Fruit fly (Drosophila melanogaster): ENCODE results near the gene Tbc1d8-9.

Gene Tbc1d8-9

DNA sequence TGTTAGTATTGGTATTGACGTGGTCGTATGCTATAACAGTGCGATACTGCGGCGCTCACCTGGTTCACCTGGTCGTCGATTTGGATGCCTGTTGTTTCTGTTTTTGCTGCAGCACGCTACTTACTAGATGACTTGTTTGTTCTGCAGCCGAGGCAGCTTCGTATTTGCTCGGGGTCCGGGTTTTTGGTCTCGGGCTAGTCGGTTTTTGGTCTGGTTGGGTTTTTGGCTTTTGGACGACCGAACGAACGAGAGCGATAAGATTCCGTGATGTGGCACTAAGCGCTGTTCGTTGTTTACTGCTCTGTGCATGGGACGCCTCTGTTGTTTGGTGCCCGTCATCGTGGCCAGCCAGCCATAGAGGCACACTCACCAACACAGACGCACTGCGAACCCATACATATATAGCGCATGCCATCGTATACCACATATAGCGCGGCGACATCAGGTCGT, 5.5 kb upstream of the Tbc1d8-9 start, which contains the start of gene ebd2 (continued):
- no peak for TF ChIP-seq en (GFP tag; optimal IDR thresholded peaks at IDR 0.05)
- TF ChIP-seq Scr (GFP tag; IDR thresholded peaks at IDR 0.05; ENCODE audit: partially characterized antibody), result 0 out of 2 replicates have a peak, but pooled peaks have one; percentile 21
- no peak for TF ChIP-seq eve (GFP tag; optimal IDR thresholded peaks at IDR 0.05)
- no peak for TF ChIP-seq CG12104 (GFP tag; optimal IDR thresholded peaks at IDR 0.05)
- TF ChIP-seq CG4360 (GFP tag; IDR thresholded peaks at IDR 0.05), result no peak
- TF ChIP-seq Hr51 (GFP tag; optimal IDR thresholded peaks at IDR 0.05), result no peak
- no peak for TF ChIP-seq HLH54F (GFP tag; optimal IDR thresholded peaks at IDR 0.05)
- peak; percentile 31; the same call in 1 of the 2 replicates for TF ChIP-seq CG32532 (GFP tag; IDR thresholded peaks at IDR 0.05)
- no peak for TF ChIP-seq CG14860 (GFP tag; IDR thresholded peaks at IDR 0.05; ENCODE audit: partially characterized antibody)
- TF ChIP-seq Sin3A (optimal IDR thresholded peaks at IDR 0.05), result no peak
- TF ChIP-seq CG9727 (GFP tag; optimal IDR thresholded peaks at IDR 0.05), result peak; percentile 8
- no peak for TF ChIP-seq gsb-n (tag; optimal IDR thresholded peaks at IDR 0.05)
- TF ChIP-seq slbo (GFP tag; IDR thresholded peaks at IDR 0.05), result no peak
- TF ChIP-seq CG3065 (GFP tag; optimal IDR thresholded peaks at IDR 0.05), result no peak
- peak; percentile 67 for TF ChIP-seq CG15514 (GFP tag; optimal IDR thresholded peaks at IDR 0.05)
- no peak for TF ChIP-seq CG6689 (GFP tag; IDR thresholded peaks at IDR 0.05)
- no peak for TF ChIP-seq CG7271 (tag; optimal IDR thresholded peaks at IDR 0.05)
- TF ChIP-seq CG12942 (GFP tag; optimal IDR thresholded peaks at IDR 0.05), result no peak
- TF ChIP-seq Usf (GFP tag; optimal IDR thresholded peaks at IDR 0.05), result no peak
- no peak for TF ChIP-seq CG10147 (GFP tag; optimal IDR thresholded peaks at IDR 0.05)
- TF ChIP-seq CG31441 (GFP tag; IDR thresholded peaks at IDR 0.05), result no peak
- peak; percentile 1 for TF ChIP-seq CG11723 (GFP tag; optimal IDR thresholded peaks at IDR 0.05)
- no peak for TF ChIP-seq CG4328 (GFP tag; optimal IDR thresholded peaks at IDR 0.05)
- no peak for TF ChIP-seq corto (GFP tag; optimal IDR thresholded peaks at IDR 0.05)
- TF ChIP-seq CG17612 (GFP tag; IDR thresholded peaks at IDR 0.05), result no peak
- no peak for TF ChIP-seq CG17829 (tag; optimal IDR thresholded peaks at IDR 0.05)
- no peak for TF ChIP-seq tx (GFP tag; optimal IDR thresholded peaks at IDR 0.05)
- no peak for TF ChIP-seq CG8281 (tag; optimal IDR thresholded peaks at IDR 0.05)
- TF ChIP-seq crol (GFP tag; IDR thresholded peaks at IDR 0.05), result no peak
- TF ChIP-seq CG4617 (GFP tag; optimal IDR thresholded peaks at IDR 0.05; ENCODE audit: borderline replicate concordance), result no peak
- peak; percentile 41 for TF ChIP-seq CG12769 (tag; optimal IDR thresholded peaks at IDR 0.05)
- no peak for TF ChIP-seq lilli (GFP tag; optimal IDR thresholded peaks at IDR 0.05)
- no peak for TF ChIP-seq CG11456 (GFP tag; IDR thresholded peaks at IDR 0.05)
- no peak for TF ChIP-seq dysf (GFP tag; IDR thresholded peaks at IDR 0.05)
- no peak for TF ChIP-seq chif (GFP tag; optimal IDR thresholded peaks at IDR 0.05)
- no peak for TF ChIP-seq CG14965 (GFP tag; optimal IDR thresholded peaks at IDR 0.05; ENCODE audit: borderline replicate concordance)
- no peak for TF ChIP-seq rib (GFP tag; IDR thresholded peaks at IDR 0.05)
- no peak for TF ChIP-seq Blimp-1 (GFP tag; optimal IDR thresholded peaks at IDR 0.05)
- no peak for TF ChIP-seq pfk (GFP tag; optimal IDR thresholded peaks at IDR 0.05)
- no peak for TF ChIP-seq NFAT (GFP tag; IDR thresholded peaks at IDR 0.05)
- peak; percentile 91; the same call in 3 of the 4 replicates for TF ChIP-seq chinmo (GFP tag; IDR thresholded peaks at IDR 0.05; ENCODE audit: partially characterized antibody)
- TF ChIP-seq Camta (GFP tag; optimal IDR thresholded peaks at IDR 0.05), result no peak
- TF ChIP-seq yki (optimal IDR thresholded peaks at IDR 0.05), result no peak
- no peak for TF ChIP-seq CG7357 (GFP tag; IDR thresholded peaks at IDR 0.05)
- TF ChIP-seq Opbp (GFP tag; IDR thresholded peaks at IDR 0.05; ENCODE audit: partially characterized antibody), result no peak
- peak; percentile 67 for TF ChIP-seq CG18599 (GFP tag; optimal IDR thresholded peaks at IDR 0.05)
- TF ChIP-seq dmrt99B (tag; optimal IDR thresholded peaks at IDR 0.05), result peak; percentile 34
- no peak for TF ChIP-seq cas (GFP tag; IDR thresholded peaks at IDR 0.05)
- no peak for TF ChIP-seq CG11247 (GFP tag; IDR thresholded peaks at IDR 0.05)
- no peak for TF ChIP-seq mam (GFP tag; optimal IDR thresholded peaks at IDR 0.05)
- TF ChIP-seq CG7745 (tag; optimal IDR thresholded peaks at IDR 0.05), result no peak
- no peak for TF ChIP-seq CG43689 (GFP tag; IDR thresholded peaks at IDR 0.05)
